ENCODE assay signal across 4 worm cellular contexts in the genomic region with DNA sequence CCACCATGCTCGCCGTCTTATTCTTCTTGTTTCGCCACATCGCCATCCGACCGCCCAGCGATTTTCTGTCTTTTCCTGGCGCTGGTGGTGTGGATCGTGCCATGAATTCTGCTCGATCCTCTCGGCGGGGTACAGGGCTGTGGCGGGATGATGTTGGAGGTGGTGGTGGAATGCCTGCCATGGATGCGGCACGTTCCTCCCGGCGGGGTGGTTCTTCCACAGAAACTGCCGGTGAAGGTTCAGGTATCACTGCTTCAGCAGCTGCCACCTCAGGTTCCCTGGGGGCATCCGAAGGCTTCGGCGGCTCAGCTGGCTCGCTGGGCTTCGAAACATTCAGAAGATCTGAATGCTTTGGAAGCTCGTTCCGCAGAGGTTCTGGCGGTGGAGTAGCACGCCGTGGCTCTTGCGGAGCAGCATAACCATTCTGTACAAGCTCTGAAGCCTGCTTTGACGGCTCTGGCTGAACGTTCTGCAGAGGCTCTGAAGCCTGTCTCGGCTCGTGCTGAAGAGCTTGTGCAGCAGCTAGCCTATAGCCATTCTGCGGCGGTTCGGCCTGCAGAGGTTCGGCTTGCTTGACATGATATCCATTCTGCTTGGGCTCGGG.
TF ChIP-seq lines count a peak whose summit lies in the region.

No protein-coding gene starts in this region.

TF ChIP-seq in whole organism, L4 larva, 104 proteins besides CTCF, POLR2A, EP300 and RAD21:
- TF ChIP-seq lin-39 (tag; optimal IDR thresholded peaks at IDR 0.05; lab: Kevin White, UChicago) (no peak), lsy-2 (tag; optimal IDR thresholded peaks at IDR 0.05; lab: Kevin White, UChicago) (no peak), nhr-41 (GFP tag; IDR thresholded peaks at IDR 0.05; lab: Robert Waterston, UW) (no peak), nhr-102 (tag; optimal IDR thresholded peaks at IDR 0.05; lab: Kevin White, UChicago) (no peak), daf-8 (GFP tag; IDR thresholded peaks at IDR 0.05; lab: Robert Waterston, UW) (no peak), unc-62 (GFP tag; optimal IDR thresholded peaks at IDR 0.05 in 1 of 2; lab: Kevin White, UChicago) (peak in 1 of 2 experiments; percentile 73), unc-62 (tag; optimal IDR thresholded peaks at IDR 0.05; lab: Kevin White, UChicago) (no peak), ZK546.5 (tag; optimal IDR thresholded peaks at IDR 0.05; lab: Kevin White, UChicago) (no peak), daf-16 (GFP tag; optimal IDR thresholded peaks at IDR 0.05; lab: Kevin White, UChicago) (no peak), daf-16 (tag; optimal IDR thresholded peaks at IDR 0.05; lab: Kevin White, UChicago) (no peak), set-16 (GFP tag; IDR thresholded peaks at IDR 0.05; lab: Robert Waterston, UW) (peak; percentile 82)

TF ChIP-seq in whole organism, early embryonic, 17 proteins besides CTCF, POLR2A, EP300 and RAD21:
- 0 out of 2 replicates have a peak, but pooled peaks have one; percentile 23 for TF ChIP-seq scrt-1 (GFP tag; IDR thresholded peaks at IDR 0.05; lab: Robert Waterston, UW)
- no peak for TF ChIP-seq ets-7 (tag; optimal IDR thresholded peaks at IDR 0.05; lab: Kevin White, UChicago)
TF ChIP-seq in whole organism, early embryonic: peak in this region for 1.

TF ChIP-seq in whole organism, midembryonic, 9 proteins besides CTCF, POLR2A, EP300 and RAD21:
- no peak for TF ChIP-seq tab-1 (GFP tag; IDR thresholded peaks at IDR 0.05; lab: Robert Waterston, UW)
- no peak for TF ChIP-seq T22C8.4 (GFP tag; IDR thresholded peaks at IDR 0.05; lab: Robert Waterston, UW)
- 0 out of 2 replicates have a peak, but pooled peaks have one; percentile 30 for TF ChIP-seq flt-1 (GFP tag; IDR thresholded peaks at IDR 0.05; lab: Robert Waterston, UW)
TF ChIP-seq in whole organism, midembryonic: peak in this region for 1.

TF ChIP-seq in whole organism, young adult, 124 proteins besides CTCF, POLR2A, EP300 and RAD21:
- 0 out of 2 replicates have a peak, but pooled peaks have one; percentile 6 for TF ChIP-seq zfh-2 (GFP tag; conservative IDR thresholded peaks at IDR 0.05; lab: Robert Waterston, UW)
- no peak for TF ChIP-seq ceh-58 (GFP tag; IDR thresholded peaks at IDR 0.05; lab: Robert Waterston, UW)
- no peak for TF ChIP-seq mxl-1 (tag; optimal IDR thresholded peaks at IDR 0.05; lab: Kevin White, UChicago)
- TF ChIP-seq dox-1 (GFP tag; IDR thresholded peaks at IDR 0.05; lab: Robert Waterston, UW) = no peak
- TF ChIP-seq F10E7.11 (tag; optimal IDR thresholded peaks at IDR 0.05; lab: Kevin White, UChicago) = no peak
- TF ChIP-seq rcor-1 (GFP tag; IDR thresholded peaks at IDR 0.05; lab: Robert Waterston, UW) = no peak
- no peak for TF ChIP-seq madf-3 (GFP tag; IDR thresholded peaks at IDR 0.05; lab: Robert Waterston, UW)
- no peak for TF ChIP-seq zim-3 (tag; optimal IDR thresholded peaks at IDR 0.05; lab: Kevin White, UChicago)
- no peak for TF ChIP-seq repo-1 (tag; optimal IDR thresholded peaks at IDR 0.05; lab: Kevin White, UChicago)
- no peak for TF ChIP-seq gei-17 (GFP tag; optimal IDR thresholded peaks at IDR 0.05; lab: Kevin White, UChicago)
- no peak for TF ChIP-seq sptf-2 (GFP tag; optimal IDR thresholded peaks at IDR 0.05; lab: Kevin White, UChicago)
- no peak for TF ChIP-seq athp-1 (tag; optimal IDR thresholded peaks at IDR 0.05; lab: Kevin White, UChicago)
- peak; percentile 69; the same call in 1 of the 2 replicates for TF ChIP-seq egrh-3 (GFP tag; IDR thresholded peaks at IDR 0.05; lab: Robert Waterston, UW)
- TF ChIP-seq F55B11.4 (tag; optimal IDR thresholded peaks at IDR 0.05; lab: Kevin White, UChicago; ENCODE audit: borderline replicate concordance, insufficient read depth) = no peak
